Fruit fly (Drosophila melanogaster) whole organism, embryonic: Measurements from ENCODE around the gene klu.

ENCODE experiments used
- Blimp-1 ChIP-seq: fragments of 200-800 bp; sonication (Bioruptor generic); optimal IDR thresholded peaks from 3 replicates; lab custom pipeline; 2018; ENCODE audit warnings: missing biosample characterization, missing genetic modification characterization, mild to moderate bottlenecking, moderate library complexity, missing genetic modification reagents
- CG12942 ChIP-seq: fragments of 200-800 bp; sonication (Bioruptor generic); optimal IDR thresholded peaks from 3 replicates; lab custom pipeline; 2016; ENCODE audit warnings: missing biosample characterization, missing genetic modification characterization
- CG13624 ChIP-seq: fragments of 200-800 bp; sonication (Bioruptor generic); optimal IDR thresholded peaks from 2 replicates; lab custom pipeline; 2016; ENCODE audit warnings: missing biosample characterization, missing genetic modification characterization
- CG17359 ChIP-seq: fragments of 200-800 bp; sonication (Bioruptor generic); optimal IDR thresholded peaks from 3 replicates; lab custom pipeline; 2018; ENCODE audit warnings: missing biosample characterization, mild to moderate bottlenecking, missing genetic modification characterization, moderate library complexity
- CG18476 ChIP-seq: fragments of 200-800 bp; sonication (Bioruptor generic); optimal IDR thresholded peaks from 2 replicates; lab custom pipeline; 2016; ENCODE audit warnings: missing biosample characterization, mild to moderate bottlenecking, missing genetic modification characterization
- CG18619 ChIP-seq: fragments of 200-800 bp; sonication (Bioruptor generic); optimal IDR thresholded peaks from 3 replicates; lab custom pipeline; 2017; ENCODE audit warnings: missing biosample characterization, mild to moderate bottlenecking, missing genetic modification characterization
- CG2202 ChIP-seq: fragments of 200-800 bp; sonication (Bioruptor generic); optimal IDR thresholded peaks from 2 replicates; lab custom pipeline; 2018; ENCODE audit warnings: missing biosample characterization, mild to moderate bottlenecking, missing genetic modification characterization
- CG30020 ChIP-seq: fragments of 200-800 bp; optimal IDR thresholded peaks from 2 replicates; lab custom pipeline; 2019; ENCODE audit warnings: missing biosample characterization, mild to moderate bottlenecking, missing genetic modification characterization, moderate library complexity
- CG3163 ChIP-seq: fragments of 200-800 bp; sonication (Bioruptor generic); optimal IDR thresholded peaks from 3 replicates; lab custom pipeline; 2016; ENCODE audit warnings: missing biosample characterization, missing genetic modification characterization
- CG3838 ChIP-seq: fragments of 200-800 bp; sonication (Bioruptor generic); optimal IDR thresholded peaks from 3 replicates; lab custom pipeline; 2016; ENCODE audit warnings: missing biosample characterization, missing genetic modification characterization
- CG3995 ChIP-seq: fragments of 200-800 bp; sonication (Bioruptor generic); optimal IDR thresholded peaks from 3 replicates; lab custom pipeline; 2016; ENCODE audit warnings: missing biosample characterization, missing genetic modification characterization
- CG4820 ChIP-seq: fragments of 200-800 bp; sonication (Bioruptor generic); optimal IDR thresholded peaks from 3 replicates; lab custom pipeline; 2016; ENCODE audit warnings: missing biosample characterization, missing genetic modification characterization
- CG4854 ChIP-seq: fragments of 200-800 bp; sonication (Bioruptor generic); optimal IDR thresholded peaks from 2 replicates; lab custom pipeline; 2016; ENCODE audit warnings: missing biosample characterization, missing genetic modification characterization, inconsistent platforms
- CG5180 ChIP-seq: fragments of 200-800 bp; sonication (Bioruptor generic); optimal IDR thresholded peaks from 3 replicates; lab custom pipeline; 2017; ENCODE audit warnings: missing biosample characterization, missing genetic modification characterization, mild to moderate bottlenecking, moderate library complexity, missing genetic modification reagents
- CG6175 ChIP-seq: fragments of 200-800 bp; sonication (Bioruptor generic); IDR thresholded peaks from 3 replicates; pipeline ENCODE4 v1.3.6; 2022; ENCODE audit warnings: missing biosample characterization, missing genetic modification characterization
- CG6683 ChIP-seq: fragments of 200-800 bp; sonication (Bioruptor generic); optimal IDR thresholded peaks from 2 replicates; lab custom pipeline; 2017; ENCODE audit warnings: missing biosample characterization, mild to moderate bottlenecking, missing genetic modification characterization, missing genetic modification reagents
- CG6813 ChIP-seq: fragments of 200-800 bp; sonication (Bioruptor generic); optimal IDR thresholded peaks from 2 replicates; lab custom pipeline; 2017; ENCODE audit warnings: missing biosample characterization, missing genetic modification characterization, mild to moderate bottlenecking, moderate library complexity, missing genetic modification reagents
- CG7786 ChIP-seq: fragments of 200-800 bp; sonication (Bioruptor generic); optimal IDR thresholded peaks from 2 replicates; lab custom pipeline; 2016; ENCODE audit warnings: missing biosample characterization, missing genetic modification characterization
- CG7987 ChIP-seq: fragments of 200-800 bp; sonication (Bioruptor generic); optimal IDR thresholded peaks from 2 replicates; lab custom pipeline; 2018; ENCODE audit warnings: missing biosample characterization, mild to moderate bottlenecking, missing genetic modification characterization, moderate library complexity
- CG8388 ChIP-seq: fragments of 200-800 bp; sonication (Bioruptor generic); optimal IDR thresholded peaks from 2 replicates; lab custom pipeline; 2019; ENCODE audit warnings: missing biosample characterization, mild to moderate bottlenecking, missing genetic modification characterization, moderate library complexity
- CG8765 ChIP-seq: fragments of 200-800 bp; sonication (Bioruptor generic); IDR thresholded peaks from 2 replicates; pipeline ENCODE4 v1.3.6; 2022; ENCODE audit warnings: missing biosample characterization, missing genetic modification characterization
- Camta ChIP-seq: fragments of 200-800 bp; sonication (Bioruptor generic); optimal IDR thresholded peaks from 2 replicates; lab custom pipeline; 2016; ENCODE audit warnings: missing biosample characterization, missing genetic modification characterization
- CoRest ChIP-seq: fragments of 200-800 bp; sonication (Bioruptor generic); optimal IDR thresholded peaks from 3 replicates; lab custom pipeline; 2018; ENCODE audit warnings: missing biosample characterization, mild to moderate bottlenecking, missing genetic modification characterization, moderate library complexity
- Dbx ChIP-seq: fragments of 200-800 bp; sonication (Bioruptor generic); IDR thresholded peaks from 3 replicates; pipeline ENCODE4 v1.3.6; 2022; ENCODE audit warnings: missing biosample characterization, missing genetic modification characterization
- Drgx ChIP-seq: fragments of 200-800 bp; sonication (Bioruptor generic); IDR thresholded peaks from 2 replicates; pipeline ENCODE4 v1.3.6; 2022; ENCODE audit warnings: missing biosample characterization, missing genetic modification characterization
- Kr ChIP-seq: fragments of 200-800 bp; sonication (Bioruptor generic); optimal IDR thresholded peaks from 2 replicates; lab custom pipeline; 2017; ENCODE audit warnings: missing biosample characterization, mild to moderate bottlenecking, missing genetic modification characterization
- MESR4 ChIP-seq: fragments of 200-800 bp; sonication (Bioruptor generic); optimal IDR thresholded peaks from 2 replicates; lab custom pipeline; 2018; ENCODE audit warnings: missing biosample characterization, mild to moderate bottlenecking, missing genetic modification characterization, moderate library complexity
- NFAT ChIP-seq: fragments of 200-800 bp; sonication (Bioruptor generic); IDR thresholded peaks from 2 replicates; pipeline ENCODE4 v1.3.6; 2022; ENCODE audit warnings: missing biosample characterization, missing genetic modification characterization
- Nf-YA ChIP-seq: fragments of 200-800 bp; sonication (Bioruptor generic); IDR thresholded peaks from 2 replicates; pipeline ENCODE4 v1.3.6; 2022; ENCODE audit warnings: missing biosample characterization, missing genetic modification characterization
- Rfx ChIP-seq: fragments of 200-800 bp; sonication (Bioruptor generic); IDR thresholded peaks from 2 replicates; pipeline ENCODE4 v1.3.6; 2022; ENCODE audit warnings: missing biosample characterization, missing genetic modification characterization
- Rx ChIP-seq: fragments of 200-800 bp; sonication (Bioruptor generic); IDR thresholded peaks from 2 replicates; pipeline ENCODE4 v1.3.6; 2022; ENCODE audit warnings: missing biosample characterization, missing genetic modification characterization
- Sox100B ChIP-seq: fragments of 200-800 bp; sonication (Bioruptor generic); optimal IDR thresholded peaks from 3 replicates; lab custom pipeline; 2018; ENCODE audit warnings: missing biosample characterization, mild to moderate bottlenecking, missing genetic modification characterization
- Sry-β ChIP-seq: fragments of 200-800 bp; sonication (Bioruptor generic); optimal IDR thresholded peaks from 2 replicates; lab custom pipeline; 2018; ENCODE audit warnings: missing biosample characterization, mild to moderate bottlenecking, missing genetic modification characterization, moderate library complexity
- TFAM ChIP-seq: fragments of 200-800 bp; sonication (Bioruptor generic); optimal IDR thresholded peaks from 2 replicates; lab custom pipeline; 2017; ENCODE audit warnings: missing biosample characterization, missing genetic modification characterization, inconsistent platforms
- Vsx1 ChIP-seq: fragments of 200-800 bp; sonication (Bioruptor generic); optimal IDR thresholded peaks from 2 replicates; lab custom pipeline; 2017; ENCODE audit warnings: missing biosample characterization, mild to moderate bottlenecking, missing genetic modification characterization, missing genetic modification reagents
- al ChIP-seq: fragments of 200-800 bp; sonication (Bioruptor generic); IDR thresholded peaks from 2 replicates; pipeline ENCODE4 v1.3.6; 2022; ENCODE audit warnings: missing biosample characterization, missing genetic modification characterization
- ato ChIP-seq: fragments of 200-800 bp; sonication (Bioruptor generic); IDR thresholded peaks from 2 replicates; pipeline ENCODE4 v1.3.6; 2022; ENCODE audit warnings: missing biosample characterization, missing genetic modification characterization; ENCODE audit not compliant: partially characterized antibody
- az2 ChIP-seq: fragments of 200-800 bp; sonication (Bioruptor generic); optimal IDR thresholded peaks from 3 replicates; lab custom pipeline; 2016; ENCODE audit warnings: missing biosample characterization, missing genetic modification characterization
- br ChIP-seq: fragments of >200 bp; optimal IDR thresholded peaks from 2 replicates; lab custom pipeline; 2017
- cas ChIP-seq: fragments of 200-800 bp; sonication (Bioruptor generic); IDR thresholded peaks from 2 replicates; pipeline ENCODE4 v1.3.6; 2022; ENCODE audit warnings: missing biosample characterization, missing genetic modification characterization
- dimm ChIP-seq: fragments of 200-800 bp; sonication (Bioruptor generic); IDR thresholded peaks from 2 replicates; pipeline ENCODE4 v1.3.6; 2022; ENCODE audit warnings: missing biosample characterization, missing genetic modification characterization
- dysf ChIP-seq: fragments of 200-800 bp; sonication (Bioruptor generic); IDR thresholded peaks from 3 replicates; pipeline ENCODE4 v1.3.6; 2022; ENCODE audit warnings: missing biosample characterization, missing genetic modification characterization
- gro ChIP-seq: fragments of 200-800 bp; sonication (Bioruptor generic); optimal IDR thresholded peaks from 2 replicates; lab custom pipeline; 2016; ENCODE audit warnings: missing biosample characterization, missing genetic modification characterization
- ham ChIP-seq: fragments of 200-800 bp; sonication (Bioruptor generic); IDR thresholded peaks from 2 replicates; pipeline ENCODE4 v1.3.6; 2022; ENCODE audit warnings: missing biosample characterization, missing genetic modification characterization
- pita ChIP-seq: fragments of 200-800 bp; sonication (Bioruptor generic); optimal IDR thresholded peaks from 2 replicates; lab custom pipeline; 2017; ENCODE audit warnings: missing biosample characterization, mild to moderate bottlenecking, missing genetic modification characterization
- schlank ChIP-seq: fragments of 200-800 bp; sonication (Bioruptor generic); optimal IDR thresholded peaks from 2 replicates; lab custom pipeline; 2018; ENCODE audit warnings: missing biosample characterization, mild to moderate bottlenecking, missing genetic modification characterization
- so ChIP-seq: fragments of 200-800 bp; sonication (Bioruptor generic); IDR thresholded peaks from 3 replicates; pipeline ENCODE4 v1.3.6; 2022; ENCODE audit warnings: missing biosample characterization, missing genetic modification characterization
- tin ChIP-seq: fragments of 200-800 bp; sonication (Bioruptor generic); optimal IDR thresholded peaks from 3 replicates; lab custom pipeline; 2016; ENCODE audit warnings: missing biosample characterization, missing genetic modification characterization
- trh ChIP-seq: fragments of 200-800 bp; sonication (Bioruptor generic); optimal IDR thresholded peaks from 2 replicates; lab custom pipeline; 2016; ENCODE audit warnings: missing biosample characterization, missing genetic modification characterization

The klu gene

DNA sequence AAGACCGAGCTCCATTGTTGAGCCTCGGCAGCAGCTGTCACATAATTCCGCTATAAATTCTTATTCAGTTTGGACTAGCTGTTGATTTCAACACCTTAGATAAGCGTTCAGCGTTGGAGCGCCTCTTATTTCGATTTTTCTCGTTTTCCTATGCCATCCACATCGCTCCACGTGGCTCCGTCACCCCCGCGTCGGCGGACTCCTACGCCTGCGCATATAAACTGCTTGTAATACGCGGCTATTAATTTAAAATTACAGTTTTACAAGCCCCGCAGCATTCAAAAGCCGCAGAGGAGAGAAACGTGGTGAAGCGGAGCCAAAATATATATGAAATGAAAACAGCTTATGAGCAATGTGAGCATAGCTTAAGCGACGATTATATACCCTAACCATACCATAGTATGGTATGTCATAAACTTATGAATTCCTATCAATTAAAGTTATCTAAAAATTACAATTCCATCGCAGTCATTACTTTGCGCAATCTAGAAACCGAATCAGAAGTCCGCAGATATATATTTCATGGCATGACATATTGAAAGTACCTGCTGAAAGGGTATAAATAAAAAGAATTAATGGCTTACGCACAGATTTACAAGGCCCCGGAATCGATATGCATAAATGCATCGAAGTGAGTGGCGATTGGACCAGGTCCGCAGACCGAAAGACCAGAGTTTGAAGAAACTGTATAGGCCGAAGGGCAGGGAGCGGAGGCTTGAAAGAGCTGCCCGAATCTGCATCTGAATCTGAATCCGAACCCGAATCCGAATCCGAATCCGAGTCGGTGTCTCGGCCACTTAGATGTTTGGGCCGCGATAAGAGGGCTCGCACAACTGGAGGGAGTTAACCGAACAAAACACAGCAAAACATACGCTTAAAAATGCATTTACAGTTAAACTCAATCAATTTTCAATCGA lies 43.0 kb downstream of the klu start (continued):
- TF ChIP-seq CG3838 (GFP tag; lab: Kevin White, UChicago) (peak; percentile 55), CG8765 (GFP tag; lab: Robert Waterston, UW) (peak; percentile 35; the same call in 1 of the 2 replicates), Sox100B (GFP tag; lab: Kevin White, UChicago) (peak; percentile 89), CG2202 (peak; percentile 81), schlank (no peak), ato (no peak), CoRest (peak; percentile 92), CG7987 (GFP tag; lab: Kevin White, UChicago) (peak; percentile 23), Blimp-1 (peak; percentile 90), CG3163 (GFP tag; lab: Kevin White, UChicago) (peak; percentile 47), trh (GFP tag; lab: Kevin White, UChicago) (peak; percentile 58), NFAT (no peak), pita (GFP tag; lab: Kevin White, UChicago) (no peak), CG3995 (GFP tag; lab: Kevin White, UChicago) (no peak), CG6813 (GFP tag; lab: Kevin White, UChicago) (peak; percentile 73), MESR4 (GFP tag; lab: Kevin White, UChicago) (peak; percentile 16), cas (GFP tag; lab: Robert Waterston, UW) (0 out of 2 replicates have a peak, but pooled peaks have one; percentile 39), Drgx (GFP tag; lab: Robert Waterston, UW) (peak; percentile 42; the same call in 1 of the 2 replicates), Dbx (GFP tag; lab: Robert Waterston, UW) (no peak), Rfx (GFP tag; lab: Robert Waterston, UW) (peak; percentile 60), Camta (GFP tag; lab: Kevin White, UChicago) (peak; percentile 82), CG12942 (peak; percentile 76), al (peak; percentile 34; the same call in 1 of the 2 replicates), gro (GFP tag; lab: Kevin White, UChicago) (no peak), tin (GFP tag; lab: Kevin White, UChicago) (peak; percentile 88), Nf-YA (peak; percentile 81), dysf (GFP tag; lab: Robert Waterston, UW) (peak; percentile 91), Kr (no peak), CG7786 (GFP tag; lab: Kevin White, UChicago) (peak; percentile 57), CG6683 (no peak), CG18619 (GFP tag; lab: Kevin White, UChicago) (peak; percentile 69), TFAM (GFP tag; lab: Kevin White, UChicago) (no peak), dimm (GFP tag; lab: Robert Waterston, UW) (peak; percentile 75), Rx (peak; percentile 70), CG6175 (no peak), Sry-β (GFP tag; lab: Kevin White, UChicago) (peak; percentile 34), CG18476 (GFP tag; lab: Kevin White, UChicago) (peak; percentile 71), az2 (GFP tag; lab: Kevin White, UChicago) (peak; percentile 91), CG4820 (GFP tag; lab: Kevin White, UChicago) (peak; percentile 83), so (GFP tag; lab: Robert Waterston, UW) (peak; percentile 87), CG5180 (GFP tag; lab: Kevin White, UChicago) (peak; percentile 74), CG4854 (peak; percentile 76), CG13624 (GFP tag; lab: Kevin White, UChicago) (peak; percentile 62), Vsx1 (GFP tag; lab: Kevin White, UChicago) (peak; percentile 82), CG8388 (GFP tag; lab: Kevin White, UChicago) (peak; percentile 90), CG17359 (tag; lab: Kevin White, UChicago) (peak; percentile 93), br (lab: Kevin White, UChicago) (no peak), ham (no peak), CG30020 (tag; lab: Kevin White, UChicago) (peak; percentile 56)
